Fruit fly (Drosophila melanogaster) whole organism, embryonic: ENCODE data around the gene CG34454.

Experiments
- ATbp ChIP-seq: fragments of 200-800 bp; sonication (Bioruptor generic); optimal IDR thresholded peaks from 2 replicates; lab custom pipeline; 2017; ENCODE audit warnings: missing biosample characterization, mild to moderate bottlenecking, missing genetic modification characterization, missing genetic modification reagents
- Atf6 ChIP-seq: fragments of 200-800 bp; sonication (Bioruptor generic); IDR thresholded peaks from 2 replicates; pipeline ENCODE4 v1.3.6; 2022; ENCODE audit warnings: missing biosample characterization, missing genetic modification characterization
- Awh ChIP-seq: fragments of 200-800 bp; sonication (Bioruptor generic); IDR thresholded peaks from 2 replicates; pipeline ENCODE4, ENCODE4 v1.3.6; 2022; ENCODE audit warnings: missing biosample characterization, missing genetic modification characterization
- Blimp-1 ChIP-seq: fragments of 200-800 bp; sonication (Bioruptor generic); optimal IDR thresholded peaks from 3 replicates; lab custom pipeline; 2018; ENCODE audit warnings: missing biosample characterization, missing genetic modification characterization, mild to moderate bottlenecking, moderate library complexity, missing genetic modification reagents
- CG11504 ChIP-seq: fragments of 200-800 bp; sonication (Bioruptor generic); optimal IDR thresholded peaks from 3 replicates; lab custom pipeline; 2019; ENCODE audit warnings: missing biosample characterization, mild to moderate bottlenecking, missing genetic modification characterization, moderate library complexity
- CG11696 ChIP-seq: fragments of 200-800 bp; sonication (Bioruptor generic); IDR thresholded peaks from 2 replicates; pipeline ENCODE4 v1.3.6; 2022; ENCODE audit warnings: missing biosample characterization, missing genetic modification characterization
- CG11723 ChIP-seq: fragments of 200-800 bp; sonication (Bioruptor generic); optimal IDR thresholded peaks from 2 replicates; lab custom pipeline; 2017; ENCODE audit warnings: missing biosample characterization, mild to moderate bottlenecking, missing genetic modification characterization
- CG12236 ChIP-seq: fragments of 200-800 bp; sonication (Bioruptor generic); optimal IDR thresholded peaks from 2 replicates; lab custom pipeline; 2016; ENCODE audit warnings: missing biosample characterization, missing genetic modification characterization
- CG14965 ChIP-seq: fragments of 200-800 bp; sonication (Bioruptor generic); optimal IDR thresholded peaks from 2 replicates; lab custom pipeline; 2016; ENCODE audit warnings: missing biosample characterization, missing genetic modification characterization, borderline replicate concordance
- CG15011 ChIP-seq: fragments of 200-800 bp; sonication (Bioruptor generic); optimal IDR thresholded peaks from 3 replicates; lab custom pipeline; 2018; ENCODE audit warnings: missing biosample characterization, mild to moderate bottlenecking, missing genetic modification characterization
- CG15514 ChIP-seq: fragments of 200-800 bp; sonication (Bioruptor generic); optimal IDR thresholded peaks from 3 replicates; lab custom pipeline; 2017; ENCODE audit warnings: missing biosample characterization, missing genetic modification characterization, mild to moderate bottlenecking, moderate library complexity, missing genetic modification reagents
- CG16863 ChIP-seq: fragments of 200-800 bp; sonication (Bioruptor generic); optimal IDR thresholded peaks from 3 replicates; lab custom pipeline; 2016; ENCODE audit warnings: missing biosample characterization, missing genetic modification characterization
- CG17328 ChIP-seq: fragments of 200-800 bp; sonication (Bioruptor generic); IDR thresholded peaks from 2 replicates; pipeline ENCODE4 v1.3.6; 2022; ENCODE audit warnings: missing biosample characterization, missing genetic modification characterization
- CG1832 ChIP-seq: fragments of 200-800 bp; sonication (Bioruptor generic); optimal IDR thresholded peaks from 2 replicates; lab custom pipeline; 2017; ENCODE audit warnings: missing biosample characterization, mild to moderate bottlenecking, missing genetic modification characterization, inconsistent platforms
- CG2129 ChIP-seq: fragments of 200-800 bp; sonication (Bioruptor generic); IDR thresholded peaks from 2 replicates; pipeline ENCODE4 v1.3.6; 2022; ENCODE audit warnings: missing biosample characterization, missing genetic modification characterization; ENCODE audit not compliant: partially characterized antibody
- CG3163 ChIP-seq: fragments of 200-800 bp; sonication (Bioruptor generic); optimal IDR thresholded peaks from 3 replicates; lab custom pipeline; 2016; ENCODE audit warnings: missing biosample characterization, missing genetic modification characterization
- CG3407 ChIP-seq: fragments of 200-800 bp; sonication (Bioruptor generic); optimal IDR thresholded peaks from 2 replicates; lab custom pipeline; 2018; ENCODE audit warnings: missing biosample characterization, mild to moderate bottlenecking, missing genetic modification characterization
- CG43689 ChIP-seq: fragments of 200-800 bp; sonication (Bioruptor generic); IDR thresholded peaks from 2 replicates; pipeline ENCODE4 v1.3.6; 2022; ENCODE audit warnings: missing biosample characterization, missing genetic modification characterization
- CG4820 ChIP-seq: fragments of 200-800 bp; sonication (Bioruptor generic); optimal IDR thresholded peaks from 3 replicates; lab custom pipeline; 2016; ENCODE audit warnings: missing biosample characterization, missing genetic modification characterization
- CG5245 ChIP-seq: fragments of 200-800 bp; sonication (Bioruptor generic); optimal IDR thresholded peaks from 3 replicates; lab custom pipeline; 2016; ENCODE audit warnings: missing biosample characterization, missing genetic modification characterization
- CG6254 ChIP-seq: fragments of 200-800 bp; sonication (Bioruptor generic); optimal IDR thresholded peaks from 3 replicates; lab custom pipeline; 2017; ENCODE audit warnings: mild to moderate bottlenecking, missing biosample characterization, missing genetic modification reagents, missing genetic modification characterization
- CG6765 ChIP-seq: fragments of 200-800 bp; sonication (Bioruptor generic); optimal IDR thresholded peaks from 3 replicates; lab custom pipeline; 2017; ENCODE audit warnings: missing biosample characterization, mild to moderate bottlenecking, missing genetic modification characterization
- CG7786 ChIP-seq: fragments of 200-800 bp; sonication (Bioruptor generic); optimal IDR thresholded peaks from 2 replicates; lab custom pipeline; 2016; ENCODE audit warnings: missing biosample characterization, missing genetic modification characterization
- CG8281 ChIP-seq: fragments of 200-800 bp; sonication (Bioruptor generic); optimal IDR thresholded peaks from 2 replicates; lab custom pipeline; 2018; ENCODE audit warnings: missing biosample characterization, mild to moderate bottlenecking, missing genetic modification characterization, moderate library complexity
- CG8765 ChIP-seq: fragments of 200-800 bp; sonication (Bioruptor generic); IDR thresholded peaks from 2 replicates; pipeline ENCODE4 v1.3.6; 2022; ENCODE audit warnings: missing biosample characterization, missing genetic modification characterization
- CHES-1-like ChIP-seq: fragments of 200-800 bp; sonication (Bioruptor generic); optimal IDR thresholded peaks from 2 replicates; lab custom pipeline; 2016; ENCODE audit warnings: missing biosample characterization, missing genetic modification characterization
- Elba2 ChIP-seq: fragments of 200-800 bp; sonication (Bioruptor generic); optimal IDR thresholded peaks from 3 replicates; lab custom pipeline; 2016; ENCODE audit warnings: missing biosample characterization, missing genetic modification characterization
- HLH4C ChIP-seq: fragments of 200-800 bp; sonication (Bioruptor generic); IDR thresholded peaks from 3 replicates; pipeline ENCODE4 v1.3.6; 2022; ENCODE audit warnings: missing biosample characterization, missing genetic modification characterization; ENCODE audit not compliant: partially characterized antibody
- HLHmδ ChIP-seq: fragments of 200-800 bp; sonication (Bioruptor generic); optimal IDR thresholded peaks from 2 replicates; lab custom pipeline; 2018; ENCODE audit warnings: missing biosample characterization, mild to moderate bottlenecking, missing genetic modification characterization, moderate library complexity
- Six4 ChIP-seq: fragments of 200-800 bp; sonication (Bioruptor generic); optimal IDR thresholded peaks from 2 replicates; lab custom pipeline; 2016; ENCODE audit warnings: missing biosample characterization, missing genetic modification characterization
- Tbp ChIP-seq: fragments of >200 bp; optimal IDR thresholded peaks from 2 replicates; lab custom pipeline; 2018; ENCODE audit warnings: missing biosample characterization, missing genetic modification characterization
- ase ChIP-seq: fragments of 200-800 bp; sonication (Bioruptor generic); IDR thresholded peaks from 3 replicates; pipeline ENCODE4 v1.3.6; 2022; ENCODE audit warnings: missing biosample characterization, missing genetic modification characterization
- bab2 ChIP-seq: fragments of 200-800 bp; sonication (Bioruptor generic); optimal IDR thresholded peaks from 2 replicates; lab custom pipeline; 2016; ENCODE audit warnings: missing biosample characterization, missing genetic modification characterization
- bbx ChIP-seq: fragments of 200-800 bp; sonication (Bioruptor generic); IDR thresholded peaks from 2 replicates; pipeline ENCODE4 v1.3.6; 2022; ENCODE audit warnings: missing biosample characterization, missing genetic modification characterization; ENCODE audit not compliant: partially characterized antibody
- chm ChIP-seq: fragments of 200-800 bp; sonication (Bioruptor generic); IDR thresholded peaks from 2 replicates; pipeline ENCODE4 v1.3.6; 2022; ENCODE audit warnings: missing biosample characterization, missing genetic modification characterization
- dysf ChIP-seq: fragments of 200-800 bp; sonication (Bioruptor generic); IDR thresholded peaks from 3 replicates; pipeline ENCODE4 v1.3.6; 2022; ENCODE audit warnings: missing biosample characterization, missing genetic modification characterization
- ems ChIP-seq: fragments of 200-800 bp; sonication (Bioruptor generic); optimal IDR thresholded peaks from 3 replicates; lab custom pipeline; 2016; ENCODE audit warnings: missing biosample characterization, missing genetic modification characterization
- esg ChIP-seq: fragments of 200-800 bp; sonication (Bioruptor generic); conservative IDR thresholded peaks from 2 replicates; pipeline ENCODE4 v1.3.6; 2022; ENCODE audit warnings: missing biosample characterization, missing genetic modification characterization
- gce ChIP-seq: fragments of 200-800 bp; sonication (Bioruptor generic); IDR thresholded peaks from 3 replicates; pipeline ENCODE4 v1.3.6; 2022; ENCODE audit warnings: missing biosample characterization, missing genetic modification characterization
- jigr1 ChIP-seq: fragments of 200-800 bp; sonication (Bioruptor generic); IDR thresholded peaks from 3 replicates; pipeline ENCODE4 v1.3.6; 2022; ENCODE audit warnings: missing biosample characterization, missing genetic modification characterization
- org-1 ChIP-seq: fragments of 200-800 bp; sonication (Bioruptor generic); optimal IDR thresholded peaks from 2 replicates; lab custom pipeline; 2017; ENCODE audit warnings: missing biosample characterization, missing genetic modification characterization
- pb ChIP-seq: fragments of 200-800 bp; sonication (Bioruptor generic); optimal IDR thresholded peaks from 3 replicates; lab custom pipeline; 2016; ENCODE audit warnings: missing biosample characterization, missing genetic modification characterization
- peb ChIP-seq: fragments of 200-800 bp; sonication (Bioruptor generic); IDR thresholded peaks from 2 replicates; pipeline ENCODE4 v1.3.6; 2022; ENCODE audit warnings: missing biosample characterization, missing genetic modification characterization
- phol ChIP-seq: fragments of 200-800 bp; sonication (Bioruptor generic); optimal IDR thresholded peaks from 3 replicates; lab custom pipeline; 2018; ENCODE audit warnings: missing biosample characterization, mild to moderate bottlenecking, missing genetic modification characterization, moderate library complexity
- sc ChIP-seq, 3 experiments: fragments of >200 bp in 2 of 3; fragments of 200-800 bp in 1 of 3; sonication (Bioruptor generic) in 1 of 3; optimal IDR thresholded peaks; 2 replicates in 2 of 3; 3 replicates in 1 of 3; lab custom pipeline; 2017; ENCODE audit warnings: mild to moderate bottlenecking in 1 of 3, missing biosample characterization in 1 of 3, missing genetic modification characterization in 1 of 3, missing genetic modification reagents in 1 of 3
- sd ChIP-seq: fragments of 200-800 bp; sonication (Bioruptor generic); optimal IDR thresholded peaks from 3 replicates; lab custom pipeline; 2018; ENCODE audit warnings: missing biosample characterization, mild to moderate bottlenecking, missing genetic modification characterization, moderate library complexity
- tgo ChIP-seq: fragments of 200-800 bp; sonication (Bioruptor generic); IDR thresholded peaks from 3 replicates; pipeline ENCODE4 v1.3.6; 2022; ENCODE audit warnings: missing biosample characterization, missing genetic modification characterization
- zfh1 ChIP-seq: fragments of 200-800 bp; sonication (Bioruptor generic); IDR thresholded peaks from 3 replicates; pipeline ENCODE4 v1.3.6; 2022; ENCODE audit warnings: missing biosample characterization, missing genetic modification characterization

Gene CG34454

DNA sequence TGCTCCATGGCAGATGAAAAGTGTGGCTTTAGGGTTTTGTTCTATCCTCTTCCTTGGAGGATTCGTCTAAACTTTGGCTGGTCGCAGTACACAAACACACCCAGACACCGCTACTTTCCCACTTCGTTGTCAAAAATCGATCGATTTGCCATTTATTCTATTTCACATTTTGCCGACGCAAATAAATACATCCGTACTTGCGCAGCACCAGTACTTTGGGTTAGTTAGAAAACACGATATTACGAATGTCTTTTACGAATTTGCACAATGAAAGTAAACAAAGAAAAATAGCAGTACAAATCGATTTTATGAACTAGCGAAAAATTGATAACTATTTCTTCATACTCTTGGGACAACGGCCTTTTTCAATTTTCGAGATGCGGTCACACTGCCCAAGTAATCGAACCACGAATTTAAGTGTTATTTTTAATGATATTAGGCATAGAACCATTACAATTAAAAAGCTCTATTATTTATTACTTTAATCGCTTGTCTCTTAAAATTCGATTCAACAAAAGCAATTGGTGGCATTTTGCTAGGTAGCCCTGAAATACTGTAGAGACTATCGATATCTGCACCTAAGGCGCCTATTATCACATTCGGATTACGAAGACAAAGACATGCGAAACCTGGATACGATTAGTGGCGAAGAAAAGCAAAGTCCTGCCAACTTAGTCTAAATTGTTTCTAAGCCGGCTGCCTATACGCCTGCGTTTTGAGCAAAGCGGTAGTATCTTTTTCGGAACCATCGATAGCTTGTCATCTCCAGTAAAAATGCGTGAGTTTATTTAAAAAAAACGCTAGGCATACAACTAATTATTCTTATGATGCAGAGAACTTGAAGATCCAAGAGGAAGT is 25.7 kb upstream of the CG34454 start, which contains the start of the genes DIP2 and wac (continued):
- TF ChIP-seq chm (GFP tag; lab: Robert Waterston, UW) (peak; percentile 83), CG11696 (GFP tag; lab: Robert Waterston, UW) (0 out of 2 replicates have a peak, but pooled peaks have one; percentile 42), CG15514 (GFP tag; lab: Kevin White, UChicago) (peak; percentile 97), Elba2 (GFP tag; lab: Kevin White, UChicago) (peak; percentile 56), phol (tag; lab: Kevin White, UChicago) (peak; percentile 68), CG8765 (GFP tag; lab: Robert Waterston, UW) (0 out of 2 replicates have a peak, but pooled peaks have one; percentile 12), CG43689 (GFP tag; lab: Robert Waterston, UW) (no peak), tgo (GFP tag; lab: Robert Waterston, UW) (peak; percentile 71), CG1832 (GFP tag; lab: Kevin White, UChicago) (no peak), CHES-1-like (peak; percentile 69), sc (optimal IDR thresholded peaks at IDR 0.05; lab: Kevin White, UChicago) (no peak), sc (GFP tag; optimal IDR thresholded peaks at IDR 0.05; lab: Kevin White, UChicago) (peak; percentile 37), CG5245 (GFP tag; lab: Kevin White, UChicago) (peak; percentile 73), Atf6 (GFP tag; lab: Robert Waterston, UW) (no peak), CG15011 (no peak), CG3407 (no peak), HLHmδ (peak; percentile 5), CG7786 (GFP tag; lab: Kevin White, UChicago) (peak; percentile 81), HLH4C (GFP tag; lab: Robert Waterston, UW) (peak; percentile 86), zfh1 (GFP tag; lab: Robert Waterston, UW) (peak; percentile 85), gce (GFP tag; lab: Robert Waterston, UW) (no peak), CG2129 (GFP tag; lab: Robert Waterston, UW) (peak; percentile 55), Six4 (GFP tag; lab: Kevin White, UChicago) (peak; percentile 73), ase (peak; percentile 65), Tbp (GFP tag; lab: Kevin White, UChicago) (no peak), bab2 (GFP tag; lab: Kevin White, UChicago) (peak; percentile 90), peb (GFP tag; lab: Robert Waterston, UW) (no peak), CG4820 (GFP tag; lab: Kevin White, UChicago) (peak; percentile 66), bbx (GFP tag; lab: Robert Waterston, UW) (peak; percentile 90), ems (GFP tag; lab: Kevin White, UChicago) (peak; percentile 82), CG3163 (GFP tag; lab: Kevin White, UChicago) (peak; percentile 75), jigr1 (no peak), CG11504 (tag; lab: Kevin White, UChicago) (no peak), pb (peak; percentile 53), org-1 (GFP tag; lab: Kevin White, UChicago) (no peak), CG6765 (peak; percentile 42), CG11723 (GFP tag; lab: Kevin White, UChicago) (peak; percentile 28), CG17328 (GFP tag; lab: Robert Waterston, UW) (peak; percentile 68), esg (GFP tag; lab: Robert Waterston, UW) (peak; percentile 45; the same call in 1 of the 2 replicates), sd (tag; lab: Kevin White, UChicago) (peak; percentile 25), CG8281 (tag; lab: Kevin White, UChicago) (no peak), Blimp-1 (no peak), Awh (GFP tag; lab: Robert Waterston, UW) (0 out of 2 replicates have a peak, but pooled peaks have one; percentile 40), ATbp (GFP tag; lab: Kevin White, UChicago) (peak; percentile 4), CG16863 (GFP tag; lab: Kevin White, UChicago) (peak; percentile 78), dysf (GFP tag; lab: Robert Waterston, UW) (peak; percentile 71), CG6254 (peak; percentile 10), CG12236 (peak; percentile 45), CG14965 (GFP tag; lab: Kevin White, UChicago) (no peak)
